Worm (Caenorhabditis elegans): ENCODE measurements around the gene srbc-82.

DNA sequence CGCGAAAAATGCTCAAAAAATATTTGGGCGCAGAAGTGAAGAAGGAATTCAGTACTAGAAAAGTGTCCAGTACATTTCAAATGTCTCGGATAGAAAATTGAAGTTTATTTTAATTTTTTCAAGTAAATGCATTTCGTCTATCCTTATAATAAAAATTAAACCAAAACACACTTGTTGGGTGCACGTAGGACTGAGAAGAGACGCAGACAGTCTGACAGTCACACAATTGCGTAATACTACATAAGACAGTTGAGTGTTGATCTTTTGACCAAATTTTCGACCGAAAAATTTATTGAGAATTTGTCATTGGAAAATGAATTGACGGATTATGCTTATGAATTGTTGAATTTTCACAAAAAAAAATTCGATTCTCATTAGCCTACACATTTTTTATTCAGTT, 9.1 kb downstream of the srbc-82 start, which contains the start of gene oac-7:
- TF ChIP-seq ref-1 (GFP tag; conservative IDR thresholded peaks at IDR 0.05): no peak
- TF ChIP-seq flt-1 (GFP tag; IDR thresholded peaks at IDR 0.05): no peak
